Worm (Caenorhabditis elegans) whole organism, L2 larva: ENCODE results near the gene T06D8.10.

ENCODE experiments used
- F13H6.1 ChIP-seq: sonication (generic microtip); optimal IDR thresholded peaks from 2 replicates; lab custom pipeline; 2016; ENCODE audit warnings: missing genetic modification characterization, missing compliant biosample characterization
- Y55F3AM.14 ChIP-seq: fragments of 200-800 bp; sonication (Bioruptor generic); optimal IDR thresholded peaks from 2 replicates; lab custom pipeline; 2018; ENCODE audit warnings: mild to moderate bottlenecking, missing genetic modification characterization, missing compliant biosample characterization
- ZK546.5 ChIP-seq: sonication (generic microtip); optimal IDR thresholded peaks from 2 replicates; lab custom pipeline; 2017; ENCODE audit warnings: missing biosample characterization, missing genetic modification characterization
- alr-1 ChIP-seq: fragments of 150-350 bp; optimal IDR thresholded peaks from 2 replicates; lab custom pipeline; 2014; ENCODE audit warnings: missing biosample characterization, missing genetic modification characterization
- ama-1 ChIP-seq: fragments of 150-350 bp; optimal IDR thresholded peaks from 2 replicates; lab custom pipeline; 2018; ENCODE audit warnings: inconsistent platforms
- blmp-1 ChIP-seq: sonication (generic microtip); optimal IDR thresholded peaks from 2 replicates; lab custom pipeline; 2017; ENCODE audit warnings: missing genetic modification characterization, mild to moderate bottlenecking, missing compliant biosample characterization, antibody characterized with exemption, moderate library complexity; ENCODE audit not compliant: insufficient read depth
- ceh-16 ChIP-seq: fragments of 150-350 bp; optimal IDR thresholded peaks from 2 replicates; lab custom pipeline; 2014; ENCODE audit warnings: missing biosample characterization, missing genetic modification characterization
- ceh-82 ChIP-seq: fragments of 150-350 bp; optimal IDR thresholded peaks from 2 replicates; lab custom pipeline; 2014; ENCODE audit warnings: missing biosample characterization, missing genetic modification characterization
- dmd-4 ChIP-seq: sonication (generic microtip); optimal IDR thresholded peaks from 2 replicates; lab custom pipeline; 2017; ENCODE audit warnings: missing biosample characterization, missing genetic modification characterization
- egl-27 ChIP-seq: sonication (generic microtip); optimal IDR thresholded peaks from 3 replicates; lab custom pipeline; 2017; ENCODE audit warnings: missing biosample characterization, missing genetic modification reagents, missing genetic modification characterization
- elt-3 ChIP-seq: sonication (generic microtip); optimal IDR thresholded peaks from 2 replicates; lab custom pipeline; 2017; ENCODE audit warnings: missing biosample characterization, missing genetic modification characterization
- gmeb-1 ChIP-seq: fragments of 150-350 bp; optimal IDR thresholded peaks from 2 replicates; lab custom pipeline; 2014; ENCODE audit warnings: missing biosample characterization, missing genetic modification characterization
- lin-11 ChIP-seq: fragments of 150-350 bp; sonication (generic microtip); optimal IDR thresholded peaks from 2 replicates; lab custom pipeline; 2014; ENCODE audit warnings: missing biosample characterization, missing genetic modification characterization, inconsistent platforms, mixed read lengths
- lin-13 ChIP-seq: fragments of 150-350 bp; optimal IDR thresholded peaks from 2 replicates; lab custom pipeline; 2014; ENCODE audit warnings: missing biosample characterization, missing genetic modification reagents, missing genetic modification characterization
- lsy-2 ChIP-seq, 2 experiments: fragments of 150-350 bp in 1 of 2; sonication (generic microtip) in 1 of 2; optimal IDR thresholded peaks; 2 replicates each; lab custom pipeline; 2014 to 2017; ENCODE audit warnings: missing biosample characterization in 2 of 2, missing genetic modification characterization in 2 of 2
- mbf-1 ChIP-seq: sonication (generic microtip); optimal IDR thresholded peaks from 2 replicates; lab custom pipeline; 2017; ENCODE audit warnings: missing biosample characterization, missing genetic modification characterization
- nhr-10 ChIP-seq: sonication (generic microtip); optimal IDR thresholded peaks from 2 replicates; lab custom pipeline; 2017; ENCODE audit warnings: missing biosample characterization, missing genetic modification characterization
- nhr-12 ChIP-seq: fragments of 150-350 bp; optimal IDR thresholded peaks from 2 replicates; lab custom pipeline; 2014; ENCODE audit warnings: missing biosample characterization, missing genetic modification characterization
- nhr-129 ChIP-seq: fragments of 150-350 bp; optimal IDR thresholded peaks from 2 replicates; lab custom pipeline; 2014; ENCODE audit warnings: missing biosample characterization, missing genetic modification characterization
- nhr-21 ChIP-seq: fragments of 150-350 bp; optimal IDR thresholded peaks from 2 replicates; lab custom pipeline; 2014; ENCODE audit warnings: missing biosample characterization, missing genetic modification characterization
- nhr-23 ChIP-seq: fragments of 150-350 bp; optimal IDR thresholded peaks from 2 replicates; lab custom pipeline; 2014; ENCODE audit warnings: missing biosample characterization, missing genetic modification reagents, missing genetic modification characterization
- nhr-237 ChIP-seq: fragments of 150-350 bp; optimal IDR thresholded peaks from 2 replicates; lab custom pipeline; 2014; ENCODE audit warnings: missing biosample characterization, missing genetic modification characterization
- nhr-25 ChIP-seq: fragments of 150-350 bp; sonication (generic microtip); optimal IDR thresholded peaks from 3 replicates; lab custom pipeline; 2014; ENCODE audit warnings: missing biosample characterization, missing genetic modification characterization
- nhr-6 ChIP-seq: fragments of 150-350 bp; optimal IDR thresholded peaks from 2 replicates; lab custom pipeline; 2014; ENCODE audit warnings: missing biosample characterization, missing genetic modification characterization
- nhr-77 ChIP-seq: fragments of 150-350 bp; optimal IDR thresholded peaks from 2 replicates; lab custom pipeline; 2014; ENCODE audit warnings: missing biosample characterization, missing genetic modification characterization
- peb-1 ChIP-seq: fragments of 150-350 bp; optimal IDR thresholded peaks from 2 replicates; lab custom pipeline; 2014; ENCODE audit warnings: missing biosample characterization, missing genetic modification characterization
- sem-4 ChIP-seq: fragments of 150-350 bp; optimal IDR thresholded peaks from 2 replicates; lab custom pipeline; 2014; ENCODE audit warnings: missing biosample characterization, missing genetic modification reagents, missing genetic modification characterization
- unc-39 ChIP-seq: fragments of 150-350 bp; optimal IDR thresholded peaks from 2 replicates; lab custom pipeline; 2014; ENCODE audit warnings: missing biosample characterization, missing genetic modification characterization
- unc-55 ChIP-seq: fragments of 150-350 bp; sonication (generic microtip); optimal IDR thresholded peaks from 3 replicates; lab custom pipeline; 2014; ENCODE audit warnings: missing biosample characterization, missing genetic modification reagents, missing genetic modification characterization
- unc-62 ChIP-seq: fragments of 150-350 bp; optimal IDR thresholded peaks from 2 replicates; lab custom pipeline; 2014; ENCODE audit warnings: missing biosample characterization, missing genetic modification reagents, missing genetic modification characterization
- ztf-4 ChIP-seq: fragments of 150-350 bp; optimal IDR thresholded peaks from 2 replicates; lab custom pipeline; 2014; ENCODE audit warnings: missing biosample characterization, missing genetic modification characterization

T06D8.10 gene

ce11 chrII:11270829-11271228, 23.5 kb upstream of the T06D8.10 start:
- TF ChIP-seq gmeb-1 (tag; lab: Kevin White, UChicago) (no peak), dmd-4 (tag; lab: Kevin White, UChicago) (no peak), sem-4 (tag; lab: Kevin White, UChicago) (no peak), nhr-25 (tag; lab: Kevin White, UChicago) (no peak), alr-1 (tag; lab: Kevin White, UChicago) (no peak), ztf-4 (tag; lab: Kevin White, UChicago) (no peak), ceh-82 (tag; lab: Kevin White, UChicago) (no peak), mbf-1 (tag; lab: Kevin White, UChicago) (no peak), nhr-23 (tag; lab: Kevin White, UChicago) (no peak), unc-39 (tag; lab: Kevin White, UChicago) (no peak), peb-1 (tag; lab: Kevin White, UChicago) (no peak), F13H6.1 (tag; lab: Kevin White, UChicago) (no peak), elt-3 (no peak), nhr-237 (tag; lab: Kevin White, UChicago) (no peak), lsy-2 (tag; optimal IDR thresholded peaks at IDR 0.05; lab: Kevin White, UChicago) (no peak)

ce11 chrII:11268822-11269221, 21.5 kb upstream of the T06D8.10 start, which contains the start of gene cut-1:
TSS of gene cut-1 (plus strand) at chrII:11269122.
- TF ChIP-seq lin-13 (no peak), nhr-77 (no peak), nhr-12 (tag; lab: Kevin White, UChicago) (no peak), ZK546.5 (tag; lab: Kevin White, UChicago) (no peak)

ce11 chrII:11261173-11261572, 13.9 kb upstream of the T06D8.10 start, which contains the start of gene T05B9.1:
TSS of gene T05B9.1 (minus strand) at chrII:11261192.
- TF ChIP-seq nhr-21 (tag; lab: Kevin White, UChicago) (no peak), nhr-10 (tag; lab: Kevin White, UChicago) (no peak), unc-62 (GFP tag; lab: Kevin White, UChicago) (no peak), nhr-129 (no peak)

ce11 chrII:11259766-11260165, 12.5 kb upstream of the T06D8.10 start:
- no peak for TF ChIP-seq ceh-16 (tag; lab: Kevin White, UChicago)
- TF ChIP-seq nhr-10 (tag; lab: Kevin White, UChicago), result no peak
- TF ChIP-seq unc-55 (GFP tag; lab: Kevin White, UChicago), result no peak
- no peak for TF ChIP-seq nhr-21 (tag; lab: Kevin White, UChicago)
- TF ChIP-seq unc-62 (GFP tag; lab: Kevin White, UChicago), result no peak
- no peak for TF ChIP-seq Y55F3AM.14
- TF ChIP-seq ZK546.5 (tag; lab: Kevin White, UChicago), result no peak

- TF ChIP-seq ama-1 (lab: Kevin White, UChicago) (no peak), ztf-4 (tag; lab: Kevin White, UChicago) (no peak), egl-27 (no peak), Y55F3AM.14 (no peak), unc-39 (tag; lab: Kevin White, UChicago) (no peak), ceh-16 (tag; lab: Kevin White, UChicago) (no peak), nhr-10 (tag; lab: Kevin White, UChicago) (no peak), dmd-4 (tag; lab: Kevin White, UChicago) (no peak), nhr-12 (tag; lab: Kevin White, UChicago) (no peak), alr-1 (tag; lab: Kevin White, UChicago) (no peak), nhr-129 (no peak), lsy-2 (tag; optimal IDR thresholded peaks at IDR 0.05; lab: Kevin White, UChicago) (no peak), nhr-23 (tag; lab: Kevin White, UChicago) (no peak), lin-11 (tag; lab: Kevin White, UChicago) (no peak), nhr-25 (tag; lab: Kevin White, UChicago) (no peak)
These were observed 8.2 kb upstream of the T06D8.10 start, which contains the start of gene T05B9.2 for ce11 chrII:11255536-11255935. TSS of gene T05B9.2 (plus strand) at chrII:11255836.

- no peak for TF ChIP-seq elt-3
- peak; percentile 82 for TF ChIP-seq blmp-1 (tag; lab: Kevin White, UChicago)
- no peak for TF ChIP-seq F13H6.1 (tag; lab: Kevin White, UChicago)
- no peak for TF ChIP-seq nhr-6
- no peak for TF ChIP-seq nhr-237 (tag; lab: Kevin White, UChicago)
- TF ChIP-seq sem-4 (tag; lab: Kevin White, UChicago), result no peak
- TF ChIP-seq unc-55 (GFP tag; lab: Kevin White, UChicago), result no peak
These were observed 808 bp downstream of the T06D8.10 start for ce11 chrII:11246506-11246905.
